Worm (Caenorhabditis elegans) whole organism, L1 larva: ENCODE data around the gene golg-2.
A peak's percentile ranks its signal among the peaks of the same experiment; 100 is the strongest.

ENCODE experiments used
- blmp-1 ChIP-seq: fragments of 150-350 bp; optimal IDR thresholded peaks from 2 replicates; lab custom pipeline; 2014; ENCODE audit warnings: missing biosample characterization, missing genetic modification characterization
- efl-1 ChIP-seq, 4 experiments: fragments of 150-350 bp; optimal IDR thresholded peaks in 3 of 4; peaks in 1 of 4; 1 replicate in 1 of 4; 2 replicates in 3 of 4; lab custom pipeline; 2014; ENCODE audit warnings: missing biosample characterization in 2 of 4, missing genetic modification characterization in 2 of 4, missing genetic modification reagents in 2 of 4
- elt-2 ChIP-seq: sonication (generic microtip); optimal IDR thresholded peaks from 2 replicates; lab custom pipeline; 2016; ENCODE audit warnings: missing genetic modification characterization, mild to moderate bottlenecking, inconsistent platforms, missing compliant biosample characterization, missing genetic modification reagents
- ets-5 ChIP-seq: fragments of 200-800 bp; sonication (Bioruptor generic); IDR thresholded peaks from 2 replicates; pipeline ENCODE4 v1.3.6; 2022; ENCODE audit warnings: missing genetic modification characterization, missing compliant biosample characterization
- lin-13 ChIP-seq: fragments of 150-350 bp; optimal IDR thresholded peaks from 2 replicates; lab custom pipeline; 2014; ENCODE audit warnings: missing biosample characterization, missing genetic modification reagents, missing genetic modification characterization
- lin-14 ChIP-seq: fragments of 200-800 bp; sonication (Bioruptor generic); optimal IDR thresholded peaks from 2 replicates; lab custom pipeline; 2018; ENCODE audit warnings: mild to moderate bottlenecking, missing genetic modification characterization, moderate library complexity, missing compliant biosample characterization
- lin-15B ChIP-seq: fragments of 150-350 bp; sonication (generic microtip); optimal IDR thresholded peaks from 3 replicates; lab custom pipeline; 2014; ENCODE audit warnings: missing biosample characterization, missing genetic modification characterization
- lin-39 ChIP-seq: fragments of 150-350 bp; optimal IDR thresholded peaks from 2 replicates; lab custom pipeline; 2014; ENCODE audit warnings: missing biosample characterization, missing genetic modification reagents, missing genetic modification characterization
- mdl-1 ChIP-seq, 2 experiments: fragments of 150-350 bp; optimal IDR thresholded peaks; 2 replicates each; lab custom pipeline; 2014 to 2017; ENCODE audit warnings: missing biosample characterization in 2 of 2, missing genetic modification characterization in 2 of 2, inconsistent platforms in 1 of 2
- nhr-28 ChIP-seq: fragments of 150-350 bp; optimal IDR thresholded peaks from 2 replicates; lab custom pipeline; 2014; ENCODE audit warnings: missing biosample characterization, missing genetic modification characterization
- nhr-77 ChIP-seq: fragments of 150-350 bp; optimal IDR thresholded peaks from 2 replicates; lab custom pipeline; 2014; ENCODE audit warnings: missing biosample characterization, missing genetic modification characterization
- snpc-4 ChIP-seq: fragments of 150-350 bp; optimal IDR thresholded peaks from 2 replicates; lab custom pipeline; 2014; ENCODE audit warnings: missing biosample characterization, missing genetic modification characterization
- sup-37 ChIP-seq: fragments of 200-800 bp; sonication (Bioruptor generic); optimal IDR thresholded peaks from 2 replicates; lab custom pipeline; 2018; ENCODE audit warnings: mild to moderate bottlenecking, missing genetic modification characterization, missing compliant biosample characterization
- unc-62 ChIP-seq: fragments of 150-350 bp; optimal IDR thresholded peaks from 2 replicates; lab custom pipeline; 2014; ENCODE audit warnings: missing biosample characterization, missing genetic modification reagents, missing genetic modification characterization

ce11 chrII:5056254-5056653 lies 16.4 kb upstream of the golg-2 start:
- TF ChIP-seq unc-62 (no peak), ets-5 (GFP tag; lab: Robert Waterston, UW) (no peak), snpc-4 (no peak), nhr-77 (tag; lab: Kevin White, UChicago) (peak; percentile 7), efl-1 (optimal IDR thresholded peaks at IDR 0.05; lab: Kevin White, UChicago) (no peak), efl-1 (GFP tag; optimal IDR thresholded peaks at IDR 0.05 in 1 of 2; lab: Kevin White, UChicago) (peak in 1 of 2 experiments; percentile 92), lin-13 (no peak), lin-14 (no peak), lin-15B (no peak), nhr-28 (tag; lab: Kevin White, UChicago) (no peak), elt-2 (no peak), lin-39 (tag; lab: Kevin White, UChicago) (no peak), blmp-1 (no peak), mdl-1 (tag; optimal IDR thresholded peaks at IDR 0.05; lab: Kevin White, UChicago) (no peak), sup-37 (GFP tag; lab: Kevin White, UChicago) (no peak)
